Fruit fly (Drosophila melanogaster): Measurements from ENCODE around the gene TotF.

The TotF gene

dm6 chr2L:19887468-19887867 is 24.7 kb downstream of the TotF start (continued):
- TF ChIP-seq Vsx1 (GFP tag; optimal IDR thresholded peaks at IDR 0.05), result peak; percentile 28
- TF ChIP-seq CG7928 (GFP tag; optimal IDR thresholded peaks at IDR 0.05), result no peak
- TF ChIP-seq CG16863 (GFP tag; optimal IDR thresholded peaks at IDR 0.05), result peak; percentile 55
- no peak for TF ChIP-seq tup (GFP tag; optimal IDR thresholded peaks at IDR 0.05)
- peak; percentile 17 for TF ChIP-seq CG34376 (GFP tag; optimal IDR thresholded peaks at IDR 0.05)
- TF ChIP-seq CG30431 (GFP tag; optimal IDR thresholded peaks at IDR 0.05), result peak; percentile 55
- no peak for TF ChIP-seq org-1 (GFP tag; optimal IDR thresholded peaks at IDR 0.05)
- TF ChIP-seq nom (GFP tag; optimal IDR thresholded peaks at IDR 0.05), result no peak
- peak; percentile 46 for TF ChIP-seq E2f2 (GFP tag; IDR thresholded peaks at IDR 0.05)
- no peak for TF ChIP-seq yki (optimal IDR thresholded peaks at IDR 0.05)
- TF ChIP-seq tna (GFP tag; IDR thresholded peaks at IDR 0.05; ENCODE audit: partially characterized antibody), result peak; percentile 37; the same call in 1 of the 2 replicates
- TF ChIP-seq fd3F (GFP tag; optimal IDR thresholded peaks at IDR 0.05), result peak; percentile 44
- peak; percentile 13; the same call in 1 of the 3 replicates for TF ChIP-seq croc (GFP tag; conservative IDR thresholded peaks at IDR 0.05)
- TF ChIP-seq CG15011 (GFP tag; optimal IDR thresholded peaks at IDR 0.05), result peak; percentile 14
- 0 out of 2 replicates have a peak, but pooled peaks have one; percentile 12 for TF ChIP-seq CG5953 (GFP tag; IDR thresholded peaks at IDR 0.05)
- peak; percentile 2 for TF ChIP-seq dmrt99B (tag; optimal IDR thresholded peaks at IDR 0.05)
- TF ChIP-seq kni (GFP tag; optimal IDR thresholded peaks at IDR 0.05), result peak; percentile 42
- TF ChIP-seq YL-1 (GFP tag; optimal IDR thresholded peaks at IDR 0.05), result no peak
- TF ChIP-seq crol (GFP tag; IDR thresholded peaks at IDR 0.05), result no peak
- peak; percentile 60 for TF ChIP-seq CG14014 (GFP tag; IDR thresholded peaks at IDR 0.05)
- peak; percentile 49 for TF ChIP-seq CG6813 (GFP tag; optimal IDR thresholded peaks at IDR 0.05)
- TF ChIP-seq ab (GFP tag; optimal IDR thresholded peaks at IDR 0.05), result peak; percentile 42
- TF ChIP-seq Adf1 (GFP tag; IDR thresholded peaks at IDR 0.05), result peak; percentile 18; the same call in 1 of the 2 replicates
- TF ChIP-seq CG9215 (GFP tag; IDR thresholded peaks at IDR 0.05), result peak; percentile 45
- TF ChIP-seq so (GFP tag; IDR thresholded peaks at IDR 0.05), result no peak
- peak; percentile 67 for TF ChIP-seq HLH54F (GFP tag; optimal IDR thresholded peaks at IDR 0.05)
- TF ChIP-seq CG11560 (tag; IDR thresholded peaks at IDR 0.05), result 0 out of 3 replicates have a peak, but pooled peaks have one; percentile 44
- TF ChIP-seq HLH4C (GFP tag; IDR thresholded peaks at IDR 0.05; ENCODE audit: partially characterized antibody), result no peak
- no peak for TF ChIP-seq CG11398 (GFP tag; optimal IDR thresholded peaks at IDR 0.05)
- TF ChIP-seq ranshi (GFP tag; IDR thresholded peaks at IDR 0.05), result peak; percentile 73
- TF ChIP-seq Camta (GFP tag; optimal IDR thresholded peaks at IDR 0.05), result peak; percentile 63
- no peak for TF ChIP-seq lov (optimal IDR thresholded peaks at IDR 0.05)
- 0 out of 3 replicates have a peak, but pooled peaks have one; percentile 35 for TF ChIP-seq lov (GFP tag; IDR thresholded peaks at IDR 0.05)
- no peak for TF ChIP-seq Gsc (GFP tag; IDR thresholded peaks at IDR 0.05)
- TF ChIP-seq Nf-YB (GFP tag; optimal IDR thresholded peaks at IDR 0.05), result no peak
- TF ChIP-seq sisA (GFP tag; IDR thresholded peaks at IDR 0.05), result peak; percentile 74
- TF ChIP-seq Sry-δ (GFP tag; optimal IDR thresholded peaks at IDR 0.05), result peak; percentile 39
- TF ChIP-seq lab (GFP tag; optimal IDR thresholded peaks at IDR 0.05), result peak; percentile 79
- no peak for TF ChIP-seq CG12071 (GFP tag; optimal IDR thresholded peaks at IDR 0.05)
- peak; percentile 24 for TF ChIP-seq Mes4 (GFP tag; optimal IDR thresholded peaks at IDR 0.05)
- peak; percentile 66 for TF ChIP-seq Fer1 (GFP tag; optimal IDR thresholded peaks at IDR 0.05)
- TF ChIP-seq Bgb (GFP tag; IDR thresholded peaks at IDR 0.05; ENCODE audit: partially characterized antibody), result peak; percentile 76
- no peak for TF ChIP-seq CG6765 (GFP tag; optimal IDR thresholded peaks at IDR 0.05)
- TF ChIP-seq CG9727 (GFP tag; optimal IDR thresholded peaks at IDR 0.05), result peak; percentile 50
- peak; percentile 63; the same call in 2 of the 3 replicates for TF ChIP-seq Optix (GFP tag; IDR thresholded peaks at IDR 0.05)
- no peak for TF ChIP-seq dan (GFP tag; IDR thresholded peaks at IDR 0.05)
- TF ChIP-seq Antp (GFP tag; optimal IDR thresholded peaks at IDR 0.05), result peak; percentile 79
- peak; percentile 65 for TF ChIP-seq CG9609 (GFP tag; optimal IDR thresholded peaks at IDR 0.05)
- peak; percentile 87 for TF ChIP-seq Xbp1 (GFP tag; optimal IDR thresholded peaks at IDR 0.05)
- peak; percentile 95 for TF ChIP-seq CG2199 (GFP tag; IDR thresholded peaks at IDR 0.05)
- TF ChIP-seq prd (optimal IDR thresholded peaks at IDR 0.05), result peak in 1 of 2 experiments; percentile 76
- peak; percentile 76 for TF ChIP-seq prd (GFP tag; IDR thresholded peaks at IDR 0.05)

Measured in whole organism, embryonic.